Worm (Caenorhabditis elegans) whole organism, young adult: Measurements from ENCODE around the gene F59E12.6.

Source experiments
- B0019.2 ChIP-seq: fragments of 200-800 bp; sonication (Bioruptor generic); conservative IDR thresholded peaks from 2 replicates; pipeline ENCODE4 v1.3.6; 2022; ENCODE audit warnings: missing genetic modification reagents, missing genetic modification characterization, missing compliant biosample characterization
- ceh-58 ChIP-seq: fragments of 200-800 bp; sonication (Bioruptor generic); IDR thresholded peaks from 2 replicates; pipeline ENCODE4 v1.3.6; 2022; ENCODE audit warnings: missing genetic modification characterization, missing compliant biosample characterization
- dpl-1 ChIP-seq: fragments of 150-350 bp; optimal IDR thresholded peaks from 2 replicates; lab custom pipeline; 2014; ENCODE audit warnings: missing biosample characterization, missing genetic modification reagents, missing genetic modification characterization
- let-526 ChIP-seq: fragments of 200-800 bp; sonication (Bioruptor generic); IDR thresholded peaks from 2 replicates; pipeline ENCODE4 v1.3.6; 2022; ENCODE audit warnings: missing genetic modification reagents, missing genetic modification characterization, missing compliant biosample characterization
- lin-40 ChIP-seq: sonication (generic microtip); optimal IDR thresholded peaks from 2 replicates; lab custom pipeline; 2016; ENCODE audit warnings: missing genetic modification characterization, mild to moderate bottlenecking, missing compliant biosample characterization, missing genotype, missing genetic modification reagents
- madf-10 ChIP-seq: sonication (generic microtip); optimal IDR thresholded peaks from 2 replicates; lab custom pipeline; 2016; ENCODE audit warnings: mild to moderate bottlenecking, missing genetic modification characterization, missing compliant biosample characterization
- nfya-2 ChIP-seq: fragments of 200-800 bp; sonication (Bioruptor generic); IDR thresholded peaks from 2 replicates; pipeline ENCODE4 v1.3.6; 2022; ENCODE audit warnings: missing genetic modification reagents, missing genetic modification characterization, missing compliant biosample characterization
- nhr-120 ChIP-seq: fragments of 200-800 bp; sonication (Bioruptor generic); IDR thresholded peaks from 2 replicates; pipeline ENCODE4 v1.3.6; 2022; ENCODE audit warnings: missing genetic modification characterization, missing compliant biosample characterization
- pha-4 ChIP-seq: fragments of 150-350 bp; sonication (generic microtip); optimal IDR thresholded peaks from 2 replicates; lab custom pipeline; 2014; ENCODE audit warnings: missing biosample characterization, missing genetic modification reagents, missing genetic modification characterization
- ztf-22 ChIP-seq: fragments of 200-800 bp; sonication (Bioruptor generic); optimal IDR thresholded peaks from 2 replicates; lab custom pipeline; 2018; ENCODE audit warnings: mild to moderate bottlenecking, missing genetic modification characterization, moderate library complexity, missing compliant biosample characterization

DNA sequence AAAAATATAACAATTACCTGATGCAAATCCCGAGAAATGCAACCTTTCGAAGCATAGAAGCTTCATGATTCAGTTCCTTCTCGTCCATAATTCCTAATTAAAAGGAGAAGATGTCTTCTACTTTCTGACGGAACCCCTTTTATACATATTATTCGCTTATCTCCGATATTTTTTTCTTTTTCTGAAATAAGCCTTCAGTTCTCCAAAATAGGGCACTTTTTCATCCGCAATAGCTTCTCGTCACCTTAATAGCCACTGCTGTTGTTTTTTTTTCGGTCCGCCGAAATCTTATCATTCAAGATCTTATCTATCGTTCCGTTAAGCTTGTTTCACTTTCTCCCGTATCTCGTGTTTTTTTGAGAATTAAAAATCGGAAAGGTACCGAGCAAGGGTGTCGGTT is 21.6 kb upstream of the F59E12.6 start, which contains the start of gene bli-2:
- no peak for TF ChIP-seq dpl-1 (GFP tag; lab: Kevin White, UChicago)
- TF ChIP-seq pha-4 (tag; lab: Kevin White, UChicago), result no peak
- TF ChIP-seq madf-10 (tag; lab: Kevin White, UChicago), result no peak
- TF ChIP-seq lin-40, result no peak
- no peak for TF ChIP-seq ztf-22
- TF ChIP-seq B0019.2 (GFP tag; lab: Robert Waterston, UW), result no peak
- TF ChIP-seq ceh-58 (GFP tag; lab: Robert Waterston, UW), result no peak
- TF ChIP-seq nhr-120 (GFP tag; lab: Robert Waterston, UW), result no peak
- no peak for TF ChIP-seq nfya-2 (GFP tag; lab: Robert Waterston, UW)
- no peak for TF ChIP-seq let-526 (GFP tag; lab: Robert Waterston, UW)
